Fruit fly (Drosophila melanogaster) whole organism, embryonic: ENCODE measurements around the gene wds.
A peak's percentile ranks its signal among the peaks of the same experiment; 100 is the strongest.

Experiments
- CG11504 ChIP-seq: fragments of 200-800 bp; sonication (Bioruptor generic); optimal IDR thresholded peaks from 3 replicates; lab custom pipeline; 2019; ENCODE audit warnings: missing biosample characterization, mild to moderate bottlenecking, missing genetic modification characterization, moderate library complexity
- CG12071 ChIP-seq: fragments of 200-800 bp; sonication (Bioruptor generic); optimal IDR thresholded peaks from 3 replicates; lab custom pipeline; 2018; ENCODE audit warnings: missing biosample characterization, mild to moderate bottlenecking, missing genetic modification characterization
- CG12219 ChIP-seq: fragments of 200-800 bp; sonication (Bioruptor generic); optimal IDR thresholded peaks from 3 replicates; lab custom pipeline; 2018; ENCODE audit warnings: missing biosample characterization, mild to moderate bottlenecking, missing genetic modification characterization
- CG13424 ChIP-seq: fragments of 200-800 bp; sonication (Bioruptor generic); optimal IDR thresholded peaks from 2 replicates; lab custom pipeline; 2019; ENCODE audit warnings: missing biosample characterization, mild to moderate bottlenecking, missing genetic modification characterization, moderate library complexity
- CG15073 ChIP-seq: fragments of 200-800 bp; sonication (Bioruptor generic); optimal IDR thresholded peaks from 2 replicates; lab custom pipeline; 2016; ENCODE audit warnings: missing biosample characterization, missing genetic modification characterization
- CG15514 ChIP-seq: fragments of 200-800 bp; sonication (Bioruptor generic); optimal IDR thresholded peaks from 3 replicates; lab custom pipeline; 2017; ENCODE audit warnings: missing biosample characterization, missing genetic modification characterization, mild to moderate bottlenecking, moderate library complexity, missing genetic modification reagents
- CG16813 ChIP-seq: fragments of 200-800 bp; sonication (Bioruptor generic); IDR thresholded peaks from 3 replicates; pipeline ENCODE4 v1.3.6; 2022; ENCODE audit warnings: missing biosample characterization, missing genetic modification characterization; ENCODE audit not compliant: partially characterized antibody
- CG16863 ChIP-seq: fragments of 200-800 bp; sonication (Bioruptor generic); optimal IDR thresholded peaks from 3 replicates; lab custom pipeline; 2016; ENCODE audit warnings: missing biosample characterization, missing genetic modification characterization
- CG17612 ChIP-seq: fragments of 200-800 bp; sonication (Bioruptor generic); IDR thresholded peaks from 2 replicates; pipeline ENCODE4 v1.3.6; 2022; ENCODE audit warnings: missing biosample characterization, missing genetic modification characterization
- CG18262 ChIP-seq: fragments of 200-800 bp; optimal IDR thresholded peaks from 3 replicates; lab custom pipeline; 2019; ENCODE audit warnings: missing biosample characterization, mild to moderate bottlenecking, missing genetic modification characterization, moderate library complexity
- CG2678 ChIP-seq: fragments of 200-800 bp; sonication (Bioruptor generic); optimal IDR thresholded peaks from 3 replicates; lab custom pipeline; 2019; ENCODE audit warnings: missing biosample characterization, mild to moderate bottlenecking, missing genetic modification characterization, moderate library complexity
- CG2875 ChIP-seq: fragments of 200-800 bp; sonication (Bioruptor generic); optimal IDR thresholded peaks from 2 replicates; lab custom pipeline; 2017; ENCODE audit warnings: missing biosample characterization, mild to moderate bottlenecking, missing genetic modification characterization, missing genetic modification reagents
- CG30020 ChIP-seq: fragments of 200-800 bp; optimal IDR thresholded peaks from 2 replicates; lab custom pipeline; 2019; ENCODE audit warnings: missing biosample characterization, mild to moderate bottlenecking, missing genetic modification characterization, moderate library complexity
- CG30403 ChIP-seq: fragments of 200-800 bp; sonication (Bioruptor generic); optimal IDR thresholded peaks from 3 replicates; lab custom pipeline; 2016; ENCODE audit warnings: missing biosample characterization, missing genetic modification characterization
- CG31388 ChIP-seq: fragments of 200-800 bp; sonication (Bioruptor generic); optimal IDR thresholded peaks from 2 replicates; lab custom pipeline; 2016; ENCODE audit warnings: missing biosample characterization, missing genetic modification characterization
- CG34224 ChIP-seq: fragments of 200-800 bp; sonication (Bioruptor generic); IDR thresholded peaks from 3 replicates; pipeline ENCODE4 v1.3.6; 2022; ENCODE audit warnings: missing biosample characterization, missing genetic modification characterization; ENCODE audit not compliant: partially characterized antibody
- CG3726 ChIP-seq: fragments of 200-800 bp; sonication (Bioruptor generic); IDR thresholded peaks from 3 replicates; pipeline ENCODE4, ENCODE4 v1.3.6; 2022; ENCODE audit warnings: missing biosample characterization, missing genetic modification characterization
- CG4707 ChIP-seq: fragments of 200-800 bp; sonication (Bioruptor generic); optimal IDR thresholded peaks from 2 replicates; lab custom pipeline; 2018; ENCODE audit warnings: missing biosample characterization, mild to moderate bottlenecking, missing genetic modification characterization, moderate library complexity
- CG4854 ChIP-seq: fragments of 200-800 bp; sonication (Bioruptor generic); optimal IDR thresholded peaks from 2 replicates; lab custom pipeline; 2016; ENCODE audit warnings: missing biosample characterization, missing genetic modification characterization, inconsistent platforms
- CG5953 ChIP-seq: fragments of 200-800 bp; sonication (Bioruptor generic); IDR thresholded peaks from 2 replicates; pipeline ENCODE4 v1.3.6; 2022; ENCODE audit warnings: missing biosample characterization, missing genetic modification characterization
- CG6272 ChIP-seq: fragments of 200-800 bp; sonication (Bioruptor generic); IDR thresholded peaks from 2 replicates; pipeline ENCODE4 v1.3.6; 2022; ENCODE audit warnings: missing biosample characterization, missing genetic modification characterization
- CG6654 ChIP-seq: fragments of 200-800 bp; sonication (Bioruptor generic); optimal IDR thresholded peaks from 2 replicates; lab custom pipeline; 2017; ENCODE audit warnings: missing biosample characterization, mild to moderate bottlenecking, missing genetic modification characterization
- CG7928 ChIP-seq: fragments of 200-800 bp; sonication (Bioruptor generic); optimal IDR thresholded peaks from 2 replicates; lab custom pipeline; 2017; ENCODE audit warnings: missing biosample characterization, mild to moderate bottlenecking, missing genetic modification characterization
- Dek ChIP-seq: fragments of 200-800 bp; sonication (Bioruptor generic); optimal IDR thresholded peaks from 3 replicates; lab custom pipeline; 2019; ENCODE audit warnings: missing biosample characterization, mild to moderate bottlenecking, missing genetic modification characterization, moderate library complexity
- Elba2 ChIP-seq: fragments of 200-800 bp; sonication (Bioruptor generic); optimal IDR thresholded peaks from 3 replicates; lab custom pipeline; 2016; ENCODE audit warnings: missing biosample characterization, missing genetic modification characterization
- Ets97D ChIP-seq: fragments of 200-800 bp; sonication (Bioruptor generic); optimal IDR thresholded peaks from 3 replicates; lab custom pipeline; 2016; ENCODE audit warnings: missing biosample characterization, missing genetic modification characterization
- Hmr ChIP-seq: fragments of 200-800 bp; sonication (Bioruptor generic); optimal IDR thresholded peaks from 3 replicates; lab custom pipeline; 2017; ENCODE audit warnings: mild to moderate bottlenecking, missing biosample characterization, missing genetic modification reagents, missing genetic modification characterization
- Hr39 ChIP-seq: fragments of >200 bp; optimal IDR thresholded peaks from 2 replicates; lab custom pipeline; 2017
- NC2β ChIP-seq: fragments of 200-800 bp; sonication (Bioruptor generic); optimal IDR thresholded peaks from 2 replicates; lab custom pipeline; 2016; ENCODE audit warnings: missing biosample characterization, missing genetic modification characterization
- Oaz ChIP-seq: fragments of 200-800 bp; sonication (Bioruptor generic); IDR thresholded peaks from 2 replicates; pipeline ENCODE4 v1.3.6; 2022; ENCODE audit warnings: missing biosample characterization, missing genetic modification characterization
- Rfx ChIP-seq: fragments of 200-800 bp; sonication (Bioruptor generic); IDR thresholded peaks from 2 replicates; pipeline ENCODE4 v1.3.6; 2022; ENCODE audit warnings: missing biosample characterization, missing genetic modification characterization
- YL-1 ChIP-seq: fragments of 200-800 bp; sonication (Bioruptor generic); optimal IDR thresholded peaks from 3 replicates; lab custom pipeline; 2017; ENCODE audit warnings: missing biosample characterization, mild to moderate bottlenecking, missing genetic modification characterization
- abd-A ChIP-seq: fragments of 200-800 bp; sonication (Bioruptor generic); optimal IDR thresholded peaks from 3 replicates; lab custom pipeline; 2019; ENCODE audit warnings: missing biosample characterization, mild to moderate bottlenecking, missing genetic modification characterization, moderate library complexity
- al ChIP-seq: fragments of 200-800 bp; sonication (Bioruptor generic); IDR thresholded peaks from 2 replicates; pipeline ENCODE4 v1.3.6; 2022; ENCODE audit warnings: missing biosample characterization, missing genetic modification characterization
- bsh ChIP-seq, 2 experiments: fragments of 200-800 bp; sonication (Bioruptor generic); optimal IDR thresholded peaks; 2 replicates each; lab custom pipeline; 2017 to 2018; ENCODE audit warnings: mild to moderate bottlenecking in 2 of 2, missing biosample characterization in 2 of 2, missing genetic modification characterization in 2 of 2, moderate library complexity in 1 of 2
- cas ChIP-seq: fragments of 200-800 bp; sonication (Bioruptor generic); IDR thresholded peaks from 2 replicates; pipeline ENCODE4 v1.3.6; 2022; ENCODE audit warnings: missing biosample characterization, missing genetic modification characterization
- cato ChIP-seq: fragments of 200-800 bp; sonication (Bioruptor generic); optimal IDR thresholded peaks from 2 replicates; lab custom pipeline; 2016; ENCODE audit warnings: missing biosample characterization, missing genetic modification characterization, borderline replicate concordance
- ci ChIP-seq: fragments of 200-800 bp; sonication (Bioruptor generic); IDR thresholded peaks from 3 replicates; pipeline ENCODE4 v1.3.6; 2022; ENCODE audit warnings: missing biosample characterization, missing genetic modification characterization
- dan ChIP-seq: fragments of 200-800 bp; sonication (Bioruptor generic); IDR thresholded peaks from 2 replicates; pipeline ENCODE4 v1.3.6; 2022; ENCODE audit warnings: missing biosample characterization, missing genetic modification characterization
- ftz-f1 ChIP-seq: fragments of 200-800 bp; sonication (Bioruptor generic); optimal IDR thresholded peaks from 2 replicates; lab custom pipeline; 2016; ENCODE audit warnings: missing biosample characterization, missing genetic modification characterization
- kni ChIP-seq: fragments of 200-800 bp; sonication (Bioruptor generic); optimal IDR thresholded peaks from 3 replicates; lab custom pipeline; 2017; ENCODE audit warnings: mild to moderate bottlenecking, missing biosample characterization, missing genetic modification reagents, missing genetic modification characterization
- lilli ChIP-seq: fragments of 200-800 bp; sonication (Bioruptor generic); optimal IDR thresholded peaks from 3 replicates; lab custom pipeline; 2016; ENCODE audit warnings: missing biosample characterization, missing genetic modification characterization
- luna ChIP-seq: fragments of 200-800 bp; sonication (Bioruptor generic); optimal IDR thresholded peaks from 2 replicates; lab custom pipeline; 2016; ENCODE audit warnings: missing biosample characterization, missing genetic modification characterization
- nau ChIP-seq: fragments of 200-800 bp; sonication (Bioruptor generic); optimal IDR thresholded peaks from 3 replicates; lab custom pipeline; 2017; ENCODE audit warnings: missing biosample characterization, mild to moderate bottlenecking, missing genetic modification characterization, missing genetic modification reagents
- pho ChIP-seq: fragments of 200-800 bp; sonication (Bioruptor generic); optimal IDR thresholded peaks from 2 replicates; lab custom pipeline; 2016; ENCODE audit warnings: missing biosample characterization, missing genetic modification characterization
- scrt ChIP-seq: fragments of 200-800 bp; sonication (Bioruptor generic); optimal IDR thresholded peaks from 2 replicates; lab custom pipeline; 2018; ENCODE audit warnings: missing biosample characterization, mild to moderate bottlenecking, missing genetic modification characterization, moderate library complexity
- tin ChIP-seq: fragments of 200-800 bp; sonication (Bioruptor generic); optimal IDR thresholded peaks from 3 replicates; lab custom pipeline; 2016; ENCODE audit warnings: missing biosample characterization, missing genetic modification characterization
- tio ChIP-seq: fragments of 200-800 bp; sonication (Bioruptor generic); optimal IDR thresholded peaks from 2 replicates; lab custom pipeline; 2017; ENCODE audit warnings: missing biosample characterization, missing genetic modification characterization, inconsistent platforms
- z ChIP-seq: fragments of 200-800 bp; sonication (Bioruptor generic); IDR thresholded peaks from 3 replicates; pipeline ENCODE4 v1.3.6; 2022; ENCODE audit warnings: missing biosample characterization, missing genetic modification characterization
- zen ChIP-seq: fragments of 200-800 bp; sonication (Bioruptor generic); optimal IDR thresholded peaks from 3 replicates; lab custom pipeline; 2018; ENCODE audit warnings: missing biosample characterization, mild to moderate bottlenecking, missing genetic modification characterization, moderate library complexity
- zfh2 ChIP-seq: fragments of 200-800 bp; sonication (Bioruptor generic); optimal IDR thresholded peaks from 2 replicates; lab custom pipeline; 2016; ENCODE audit warnings: missing biosample characterization, missing genetic modification characterization

The wds gene

dm6 chrX:2593753-2594096 is 7.9 kb downstream of the wds start (continued):
- TF ChIP-seq luna (GFP tag; lab: Kevin White, UChicago) (peak; percentile 89), Dek (tag; lab: Kevin White, UChicago) (peak; percentile 89), CG7928 (GFP tag; lab: Kevin White, UChicago) (peak; percentile 66), CG4707 (GFP tag; lab: Kevin White, UChicago) (peak; percentile 64), CG15514 (peak; percentile 90), CG12071 (GFP tag; lab: Kevin White, UChicago) (peak; percentile 96), CG6272 (GFP tag; lab: Robert Waterston, UW) (peak; percentile 94), CG17612 (GFP tag; lab: Robert Waterston, UW) (peak; percentile 88), CG6654 (GFP tag; lab: Kevin White, UChicago) (peak; percentile 71), CG2678 (tag; lab: Kevin White, UChicago) (peak; percentile 94), tin (GFP tag; lab: Kevin White, UChicago) (peak; percentile 90), Hr39 (no peak), CG4854 (GFP tag; lab: Kevin White, UChicago) (peak; percentile 89), abd-A (tag; lab: Kevin White, UChicago) (no peak), CG18262 (tag; lab: Kevin White, UChicago) (peak; percentile 75), zfh2 (GFP tag; lab: Kevin White, UChicago) (peak; percentile 93), YL-1 (GFP tag; lab: Kevin White, UChicago) (peak; percentile 47), CG31388 (GFP tag; lab: Kevin White, UChicago) (peak; percentile 85), pho (GFP tag; lab: Kevin White, UChicago) (peak; percentile 90), Rfx (GFP tag; lab: Robert Waterston, UW) (peak; percentile 98), CG3726 (peak; percentile 87), lilli (peak; percentile 96), CG34224 (no peak), CG5953 (GFP tag; lab: Robert Waterston, UW) (peak; percentile 85), CG30403 (GFP tag; lab: Kevin White, UChicago) (peak; percentile 90), kni (GFP tag; lab: Kevin White, UChicago) (no peak), CG15073 (GFP tag; lab: Kevin White, UChicago) (peak; percentile 60), Hmr (GFP tag; lab: Kevin White, UChicago) (peak; percentile 95), Ets97D (GFP tag; lab: Kevin White, UChicago) (peak; percentile 69), CG30020 (tag; lab: Kevin White, UChicago) (no peak), tio (GFP tag; lab: Kevin White, UChicago) (peak; percentile 82), al (peak; percentile 91), z (GFP tag; lab: Robert Waterston, UW) (peak; percentile 52; the same call in 1 of the 3 replicates), cas (GFP tag; lab: Robert Waterston, UW) (peak; percentile 88), CG11504 (tag; lab: Kevin White, UChicago) (peak; percentile 91), ci (peak; percentile 96), ftz-f1 (peak; percentile 39), zen (peak; percentile 56), NC2β (GFP tag; lab: Kevin White, UChicago) (peak; percentile 73), Elba2 (GFP tag; lab: Kevin White, UChicago) (peak; percentile 7), bsh (GFP tag; optimal IDR thresholded peaks at IDR 0.05; lab: Kevin White, UChicago) (peak; percentile 48 to 78), cato (GFP tag; lab: Kevin White, UChicago) (peak; percentile 75), CG2875 (GFP tag; lab: Kevin White, UChicago) (peak; percentile 62), Oaz (GFP tag; lab: Robert Waterston, UW) (peak; percentile 86), CG16813 (GFP tag; lab: Robert Waterston, UW) (no peak), nau (GFP tag; lab: Kevin White, UChicago) (no peak), CG16863 (peak; percentile 84), CG13424 (tag; lab: Kevin White, UChicago) (peak; percentile 86), CG12219 (peak; percentile 92), dan (peak; percentile 63), scrt (GFP tag; lab: Kevin White, UChicago) (peak; percentile 87)
